Worm (Caenorhabditis elegans) whole organism, L4 larva: ENCODE data around the gene B0281.3.

Experiments
- aly-2 ChIP-seq: sonication (generic microtip); optimal IDR thresholded peaks from 2 replicates; lab custom pipeline; 2018; ENCODE audit warnings: missing biosample characterization, missing genetic modification characterization
- ceh-82 ChIP-seq: sonication (generic microtip); optimal IDR thresholded peaks from 2 replicates; lab custom pipeline; 2017; ENCODE audit warnings: missing biosample characterization, missing genetic modification characterization
- lir-3 ChIP-seq: sonication (generic microtip); optimal IDR thresholded peaks from 2 replicates; lab custom pipeline; 2016; ENCODE audit warnings: mild to moderate bottlenecking, missing genetic modification characterization, missing compliant biosample characterization
- nhr-237 ChIP-seq: sonication (generic microtip); optimal IDR thresholded peaks from 2 replicates; lab custom pipeline; 2017; ENCODE audit warnings: missing biosample characterization, missing genetic modification characterization
- nhr-6 ChIP-seq: fragments of 150-350 bp; optimal IDR thresholded peaks from 2 replicates; lab custom pipeline; 2014; ENCODE audit warnings: missing biosample characterization, missing genetic modification characterization
- snpc-4 ChIP-seq: fragments of 150-350 bp; optimal IDR thresholded peaks from 2 replicates; lab custom pipeline; 2014; ENCODE audit warnings: missing biosample characterization, missing genetic modification characterization

ce11 chrII:2322857-2323518, 16.1 kb downstream of the B0281.3 start, which contains the start of the genes ZK1240.6 and ZK1240.2:
- no peak for TF ChIP-seq snpc-4
- TF ChIP-seq nhr-6 (tag; lab: Kevin White, UChicago) = no peak
- TF ChIP-seq aly-2 (tag; lab: Kevin White, UChicago) = no peak
- no peak for TF ChIP-seq ceh-82 (tag; lab: Kevin White, UChicago)
- no peak for TF ChIP-seq nhr-237
- TF ChIP-seq lir-3 (tag; lab: Kevin White, UChicago) = no peak
